Worm (Caenorhabditis elegans): ENCODE results near the gene mltn-7.

mltn-7 gene

ce11 chrV:370033-370432, at the start of gene mltn-7:
Gene mltn-7 (plus strand): TSS chrV:370333.
- TF ChIP-seq lsy-2 (tag; optimal IDR thresholded peaks at IDR 0.05) (no peak), nhr-77 (tag; optimal IDR thresholded peaks at IDR 0.05) (no peak), T26A8.4 (GFP tag; IDR thresholded peaks at IDR 0.05) (no peak), unc-62 (GFP tag; optimal IDR thresholded peaks at IDR 0.05 in 1 of 2) (no peak), unc-62 (tag; optimal IDR thresholded peaks at IDR 0.05) (no peak)

- no peak for TF ChIP-seq ceh-28 (tag; optimal IDR thresholded peaks at IDR 0.05)
- no peak for TF ChIP-seq hif-1 (tag; optimal IDR thresholded peaks at IDR 0.05)
These were observed 39.5 kb upstream of the mltn-7 start, which contains the start of gene abt-4 for ce11 chrV:330625-331024. Gene abt-4 (minus strand): TSS chrV:330725.

DNA sequence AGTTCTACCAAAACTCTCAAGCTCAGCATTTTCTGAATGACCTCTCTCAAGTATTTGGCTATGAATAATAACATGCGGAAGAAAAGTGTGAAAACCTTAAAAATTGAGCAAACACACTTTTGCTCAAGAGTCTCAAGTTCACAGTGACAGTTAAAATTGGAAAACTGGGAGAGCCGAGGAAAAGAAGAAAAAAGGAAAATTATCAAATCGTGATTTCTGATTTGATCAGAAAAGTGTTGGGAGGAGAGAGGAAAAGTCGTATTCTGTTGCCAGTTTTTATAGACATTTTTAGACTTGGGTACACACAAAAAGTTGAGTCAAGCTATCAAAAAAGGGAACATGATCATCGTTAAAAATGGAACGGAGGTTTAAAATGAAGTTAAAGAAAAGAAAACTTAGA, 38.9 kb upstream of the mltn-7 start:
- TF ChIP-seq nhr-28 (tag; optimal IDR thresholded peaks at IDR 0.05) (peak; percentile 37), dmd-6 (GFP tag; IDR thresholded peaks at IDR 0.05) (peak; percentile 40; the same call in 1 of the 2 replicates), pqm-1 (tag; optimal IDR thresholded peaks at IDR 0.05) (peak; percentile 37), daf-19 (GFP tag; conservative IDR thresholded peaks at IDR 0.05) (no peak), daf-16 (GFP tag; optimal IDR thresholded peaks at IDR 0.05) (no peak), daf-16 (tag; optimal IDR thresholded peaks at IDR 0.05) (no peak)

ce11 chrV:332585-332984, 37.5 kb upstream of the mltn-7 start:
- TF ChIP-seq ztf-7 (tag; optimal IDR thresholded peaks at IDR 0.05) (no peak), ama-1 (optimal IDR thresholded peaks at IDR 0.05) (no peak), nhr-111 (GFP tag; optimal IDR thresholded peaks at IDR 0.05) (no peak), hlh-30 (tag; optimal IDR thresholded peaks at IDR 0.05; ENCODE audit: insufficient read depth) (no peak), lin-1 (GFP tag; IDR thresholded peaks at IDR 0.05) (no peak; the same call in 1 of the 2 replicates), sdz-12 (GFP tag; optimal IDR thresholded peaks at IDR 0.05) (no peak), T26A8.4 (GFP tag; IDR thresholded peaks at IDR 0.05) (no peak), F10B5.3 (tag; optimal IDR thresholded peaks at IDR 0.05) (no peak), lin-38 (GFP tag; IDR thresholded peaks at IDR 0.05) (no peak), lsy-2 (tag; optimal IDR thresholded peaks at IDR 0.05) (no peak), egl-27 (tag; optimal IDR thresholded peaks at IDR 0.05) (no peak), Y48G9A.11 (GFP tag; IDR thresholded peaks at IDR 0.05) (no peak), ztf-11 (tag; optimal IDR thresholded peaks at IDR 0.05) (no peak), hmg-1.1 (GFP tag; IDR thresholded peaks at IDR 0.05) (no peak), daf-19 (GFP tag; conservative IDR thresholded peaks at IDR 0.05) (no peak), F44E2.7 (GFP tag; IDR thresholded peaks at IDR 0.05) (no peak), snpc-1.2 (GFP tag; IDR thresholded peaks at IDR 0.05) (no peak), gei-8 (GFP tag; optimal IDR thresholded peaks at IDR 0.05) (no peak), egl-43 (GFP tag; IDR thresholded peaks at IDR 0.05) (no peak), F37D6.2 (tag; optimal IDR thresholded peaks at IDR 0.05) (no peak), rbr-2 (tag; optimal IDR thresholded peaks at IDR 0.05) (no peak), dpl-1 (GFP tag; optimal IDR thresholded peaks at IDR 0.05) (no peak), hif-1 (tag; optimal IDR thresholded peaks at IDR 0.05) (no peak), spr-3 (GFP tag; optimal IDR thresholded peaks at IDR 0.05) (no peak), mes-2 (tag; optimal IDR thresholded peaks at IDR 0.05; ENCODE audit: poor library complexity, severe bottlenecking) (no peak), nhr-41 (GFP tag; IDR thresholded peaks at IDR 0.05) (no peak), ces-1 (GFP tag; optimal IDR thresholded peaks at IDR 0.05) (no peak), dmd-9 (GFP tag; IDR thresholded peaks at IDR 0.05) (no peak), skn-1 (tag; optimal IDR thresholded peaks at IDR 0.05) (no peak), nhr-76 (tag; optimal IDR thresholded peaks at IDR 0.05) (no peak), R02D3.7 (tag; optimal IDR thresholded peaks at IDR 0.05) (no peak), ceh-62 (tag; optimal IDR thresholded peaks at IDR 0.05) (no peak), mep-1 (tag; optimal IDR thresholded peaks at IDR 0.05) (no peak), spr-1 (tag; optimal IDR thresholded peaks at IDR 0.05) (no peak), snpc-4 (tag; optimal IDR thresholded peaks at IDR 0.05) (no peak), lin-13 (GFP tag; optimal IDR thresholded peaks at IDR 0.05) (no peak), zip-2 (tag; optimal IDR thresholded peaks at IDR 0.05) (no peak), madf-9 (GFP tag; conservative IDR thresholded peaks at IDR 0.05) (no peak), zfp-3 (GFP tag; conservative IDR thresholded peaks at IDR 0.05) (no peak)

All from whole organism, L4 larva.